Worm (Caenorhabditis elegans) whole organism, young adult: Measurements from ENCODE around the gene cosa-1.

Experiments
- hlh-26 ChIP-seq: fragments of 200-800 bp; sonication (Bioruptor generic); conservative IDR thresholded peaks from 2 replicates; pipeline ENCODE4 v1.3.6; 2022; ENCODE audit warnings: missing genetic modification reagents, missing genetic modification characterization, missing compliant biosample characterization
- ztf-6 ChIP-seq: fragments of 200-800 bp; sonication (Bioruptor generic); IDR thresholded peaks from 2 replicates; pipeline ENCODE4 v1.3.6; 2022; ENCODE audit warnings: missing genetic modification reagents, missing genetic modification characterization, missing compliant biosample characterization

ce11 chrIII:2769078-2769477 is 43.2 kb downstream of the cosa-1 start:
- no peak for TF ChIP-seq hlh-26 (GFP tag; lab: Robert Waterston, UW)
- TF ChIP-seq ztf-6 (GFP tag; lab: Robert Waterston, UW) = no peak
